Worm (Caenorhabditis elegans) whole organism, midembryonic: ENCODE results near the gene frpr-7.

ENCODE experiments used
- T22C8.4 ChIP-seq: fragments of 200-800 bp; sonication (Bioruptor generic); IDR thresholded peaks from 2 replicates; pipeline ENCODE4 v1.3.6; 2022; ENCODE audit warnings: missing genetic modification characterization, missing compliant biosample characterization
- flt-1 ChIP-seq: fragments of 200-800 bp; sonication (Bioruptor generic); IDR thresholded peaks from 2 replicates; pipeline ENCODE4 v1.3.6; 2022; ENCODE audit warnings: missing genetic modification characterization, missing compliant biosample characterization
- klf-2 ChIP-seq: fragments of 200-800 bp; sonication (Bioruptor generic); conservative IDR thresholded peaks from 2 replicates; pipeline ENCODE4 v1.3.6; 2022; ENCODE audit warnings: missing genetic modification reagents, missing genetic modification characterization, missing compliant biosample characterization
- ref-1 ChIP-seq: fragments of 200-800 bp; sonication (Bioruptor generic); conservative IDR thresholded peaks from 2 replicates; pipeline ENCODE4 v1.3.6; 2022; ENCODE audit warnings: missing genetic modification reagents, missing genetic modification characterization, missing compliant biosample characterization
- ztf-23 ChIP-seq: fragments of 200-800 bp; sonication (Bioruptor generic); IDR thresholded peaks from 2 replicates; pipeline ENCODE4 v1.3.6; 2022; ENCODE audit warnings: missing genetic modification reagents, missing genetic modification characterization, missing compliant biosample characterization
- ztf-29 ChIP-seq: fragments of 200-800 bp; sonication (Bioruptor generic); IDR thresholded peaks from 2 replicates; pipeline ENCODE4 v1.3.6; 2022; ENCODE audit warnings: missing genetic modification reagents, missing genetic modification characterization, missing compliant biosample characterization

DNA sequence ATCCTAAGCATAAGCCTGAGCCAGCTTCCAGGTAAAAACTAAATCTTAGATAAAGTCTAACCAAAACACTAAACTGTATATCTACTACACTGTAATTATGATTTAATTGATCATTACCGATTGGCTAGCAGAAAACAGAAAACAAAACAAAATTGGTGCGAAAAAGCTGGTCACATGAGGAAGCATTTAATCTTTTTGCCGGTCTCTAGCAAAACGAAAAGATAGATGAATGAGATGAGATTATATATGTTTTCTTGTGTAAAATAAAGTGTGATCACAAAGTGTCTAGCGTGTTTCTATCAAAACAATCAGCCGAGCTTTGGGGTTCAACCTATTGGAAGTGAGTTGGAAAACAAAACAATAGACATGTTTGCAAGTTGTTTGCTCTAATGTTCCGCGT, 44.8 kb downstream of the frpr-7 start:
- TF ChIP-seq ztf-29 (GFP tag; lab: Robert Waterston, UW) (no peak), ztf-23 (GFP tag; lab: Robert Waterston, UW) (no peak), ref-1 (GFP tag; lab: Robert Waterston, UW) (no peak), flt-1 (no peak), T22C8.4 (GFP tag; lab: Robert Waterston, UW) (no peak), klf-2 (GFP tag; lab: Robert Waterston, UW) (no peak)
